Worm (Caenorhabditis elegans) whole organism, midembryonic: ENCODE data around the gene ZK622.4.

Experiments used
- T22C8.4 ChIP-seq: fragments of 200-800 bp; sonication (Bioruptor generic); IDR thresholded peaks from 2 replicates; pipeline ENCODE4 v1.3.6; 2022; ENCODE audit warnings: missing genetic modification characterization, missing compliant biosample characterization
- flt-1 ChIP-seq: fragments of 200-800 bp; sonication (Bioruptor generic); IDR thresholded peaks from 2 replicates; pipeline ENCODE4 v1.3.6; 2022; ENCODE audit warnings: missing genetic modification characterization, missing compliant biosample characterization
- ref-1 ChIP-seq: fragments of 200-800 bp; sonication (Bioruptor generic); conservative IDR thresholded peaks from 2 replicates; pipeline ENCODE4 v1.3.6; 2022; ENCODE audit warnings: missing genetic modification reagents, missing genetic modification characterization, missing compliant biosample characterization
- ztf-23 ChIP-seq: fragments of 200-800 bp; sonication (Bioruptor generic); IDR thresholded peaks from 2 replicates; pipeline ENCODE4 v1.3.6; 2022; ENCODE audit warnings: missing genetic modification reagents, missing genetic modification characterization, missing compliant biosample characterization

- TF ChIP-seq flt-1 (GFP tag; lab: Robert Waterston, UW) = no peak
- no peak for TF ChIP-seq T22C8.4 (GFP tag; lab: Robert Waterston, UW)
- no peak for TF ChIP-seq ref-1 (GFP tag; lab: Robert Waterston, UW)
- TF ChIP-seq ztf-23 (GFP tag; lab: Robert Waterston, UW) = no peak
Measured at ce11 chrII:5340672-5341568, 48.4 kb downstream of the ZK622.4 start.
